Fruit fly (Drosophila melanogaster): ENCODE data around the gene CG6686.

Gene CG6686

dm6 chr2L:12013243-12013642, 25.4 kb upstream of the CG6686 start (continued):
- TF ChIP-seq Mio (GFP tag; optimal IDR thresholded peaks at IDR 0.05): no peak

- TF ChIP-seq dl (GFP tag; optimal IDR thresholded peaks at IDR 0.05; ENCODE audit: insufficient read depth in 1 of 2, partially characterized antibody in 2 of 2): peak; percentile 69 to 78
- TF ChIP-seq lola (GFP tag; optimal IDR thresholded peaks at IDR 0.05): no peak
- peak; percentile 59 for TF ChIP-seq sv (GFP tag; optimal IDR thresholded peaks at IDR 0.05)
- TF ChIP-seq fru (GFP tag; optimal IDR thresholded peaks at IDR 0.05): peak; percentile 91
- TF ChIP-seq CG32264 (GFP tag; optimal IDR thresholded peaks at IDR 0.05): peak; percentile 60
- TF ChIP-seq foxo (GFP tag; optimal IDR thresholded peaks at IDR 0.05): peak; percentile 66 to 88
- TF ChIP-seq ey (GFP tag; optimal IDR thresholded peaks at IDR 0.05): peak; percentile 76
- peak; percentile 87 for TF ChIP-seq br (GFP tag; optimal IDR thresholded peaks at IDR 0.05)
- TF ChIP-seq HLH106 (tag; optimal IDR thresholded peaks at IDR 0.05): peak; percentile 82
- peak; percentile 66 for TF ChIP-seq rgr (GFP tag; optimal IDR thresholded peaks at IDR 0.05)
- no peak for TF ChIP-seq tai (GFP tag; optimal IDR thresholded peaks at IDR 0.05)
- peak; percentile 57 for TF ChIP-seq CG9705 (GFP tag; optimal IDR thresholded peaks at IDR 0.05)
- TF ChIP-seq CrebA (GFP tag; optimal IDR thresholded peaks at IDR 0.05; ENCODE audit: borderline replicate concordance): no peak
- no peak for TF ChIP-seq sage (GFP tag; optimal IDR thresholded peaks at IDR 0.05)
- no peak for TF ChIP-seq Vsx2 (GFP tag; optimal IDR thresholded peaks at IDR 0.05; ENCODE audit: partially characterized antibody)
- no peak for TF ChIP-seq N (GFP tag; optimal IDR thresholded peaks at IDR 0.05)
- TF ChIP-seq dsf (GFP tag; optimal IDR thresholded peaks at IDR 0.05; ENCODE audit: borderline replicate concordance): no peak
- TF ChIP-seq psq (GFP tag; optimal IDR thresholded peaks at IDR 0.05): peak; percentile 65
- TF ChIP-seq Myc (optimal IDR thresholded peaks at IDR 0.05): no peak
- TF ChIP-seq Jra (GFP tag; optimal IDR thresholded peaks at IDR 0.05): peak; percentile 61
- no peak for TF ChIP-seq jim (GFP tag; optimal IDR thresholded peaks at IDR 0.05)
- no peak for TF ChIP-seq Mio (GFP tag; optimal IDR thresholded peaks at IDR 0.05)
- TF ChIP-seq pan (optimal IDR thresholded peaks at IDR 0.05): no peak
- no peak for TF ChIP-seq usp (GFP tag; optimal IDR thresholded peaks at IDR 0.05)
- TF ChIP-seq GATAd (GFP tag; optimal IDR thresholded peaks at IDR 0.05): no peak
- no peak for TF ChIP-seq Dif (GFP tag; optimal IDR thresholded peaks at IDR 0.05; ENCODE audit: partially characterized antibody)
- peak; percentile 51 for TF ChIP-seq dmrt93B (GFP tag; optimal IDR thresholded peaks at IDR 0.05)
- peak; percentile 96 for TF ChIP-seq h (GFP tag; optimal IDR thresholded peaks at IDR 0.05)
- peak; percentile 73 for TF ChIP-seq Hnf4 (GFP tag; optimal IDR thresholded peaks at IDR 0.05)
- no peak for TF ChIP-seq brk (GFP tag; optimal IDR thresholded peaks at IDR 0.05)
- no peak for TF ChIP-seq Abd-B (GFP tag; optimal IDR thresholded peaks at IDR 0.05)
- TF ChIP-seq Hr78 (GFP tag; optimal IDR thresholded peaks at IDR 0.05): no peak
- peak; percentile 98 for TF ChIP-seq Hr83 (GFP tag; optimal IDR thresholded peaks at IDR 0.05; ENCODE audit: poor library complexity, severe bottlenecking)
- no peak for TF ChIP-seq Dfd (GFP tag; optimal IDR thresholded peaks at IDR 0.05)
- TF ChIP-seq Sp1 (GFP tag; optimal IDR thresholded peaks at IDR 0.05): peak; percentile 68
- no peak for TF ChIP-seq Rel (GFP tag; optimal IDR thresholded peaks at IDR 0.05)
- peak; percentile 94 for TF ChIP-seq Rel (tag; optimal IDR thresholded peaks at IDR 0.05)
- peak; percentile 74 for TF ChIP-seq OdsH (GFP tag; optimal IDR thresholded peaks at IDR 0.05)
- TF ChIP-seq woc (GFP tag; optimal IDR thresholded peaks at IDR 0.05): peak; percentile 91
Measured at dm6 chr2L:12011682-12012655, 24.1 kb upstream of the CG6686 start.
